Worm (Caenorhabditis elegans): Measurements from ENCODE around the gene F09F7.6.

ce11 chrIII:5588746-5589145, 36.8 kb upstream of the F09F7.6 start:
- no peak for TF ChIP-seq ceh-18 (tag; optimal IDR thresholded peaks at IDR 0.05)
- no peak for TF ChIP-seq nhr-11 (tag; optimal IDR thresholded peaks at IDR 0.05)
- TF ChIP-seq pat-9 (tag; optimal IDR thresholded peaks at IDR 0.05) = no peak
- no peak for TF ChIP-seq nfya-1 (tag; optimal IDR thresholded peaks at IDR 0.05)
- TF ChIP-seq ceh-34 (tag; optimal IDR thresholded peaks at IDR 0.05) = no peak
- no peak for TF ChIP-seq ceh-2 (tag; optimal IDR thresholded peaks at IDR 0.05)
